Fruit fly (Drosophila melanogaster): ENCODE data around the gene tio.

dm6 chr2L:22037560-22037959, 18.6 kb downstream of the tio start, which contains the start of gene Grl40a:
- TF ChIP-seq h (optimal IDR thresholded peaks at IDR 0.05) (no peak), ttk (optimal IDR thresholded peaks at IDR 0.05) (no peak), Sin3A (optimal IDR thresholded peaks at IDR 0.05) (no peak), psq (optimal IDR thresholded peaks at IDR 0.05) (no peak), insv (optimal IDR thresholded peaks at IDR 0.05) (no peak)

Data from Kc167 (cell line).